Worm (Caenorhabditis elegans): ENCODE results near the gene zipt-2.1.

DNA sequence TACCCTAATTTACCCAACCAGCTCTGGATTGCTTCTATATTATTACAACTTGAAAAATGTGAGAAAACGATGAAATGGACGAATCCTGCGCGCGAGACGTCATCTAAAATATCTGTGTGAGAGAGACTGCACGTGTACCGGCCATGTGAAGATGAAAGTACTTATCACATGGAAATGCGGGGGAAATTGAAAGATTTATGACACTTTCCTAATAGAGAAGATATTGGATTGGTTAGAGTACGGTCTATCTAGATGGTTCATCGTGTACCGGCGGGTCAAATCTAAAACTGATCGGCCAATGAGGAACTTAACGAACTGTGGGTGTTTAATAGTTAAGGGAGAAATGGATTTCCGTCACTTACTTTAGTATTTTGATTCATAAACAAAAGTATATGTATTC is 17.4 kb upstream of the zipt-2.1 start:
- TF ChIP-seq ahr-1 (tag; optimal IDR thresholded peaks at IDR 0.05) (no peak), ref-2 (tag; optimal IDR thresholded peaks at IDR 0.05) (no peak), hlh-6 (tag; optimal IDR thresholded peaks at IDR 0.05) (no peak), Y22D7AL.16 (tag; optimal IDR thresholded peaks at IDR 0.05) (no peak), npax-4 (tag; optimal IDR thresholded peaks at IDR 0.05) (no peak), pqm-1 (tag; optimal IDR thresholded peaks at IDR 0.05) (no peak), ets-4 (tag; optimal IDR thresholded peaks at IDR 0.05) (no peak), tbx-2 (tag; optimal IDR thresholded peaks at IDR 0.05) (no peak), unc-86 (tag; optimal IDR thresholded peaks at IDR 0.05) (no peak), unc-3 (GFP tag; conservative IDR thresholded peaks at IDR 0.05) (no peak), unc-3 (tag; optimal IDR thresholded peaks at IDR 0.05) (no peak), pha-4 (tag; optimal IDR thresholded peaks at IDR 0.05) (no peak), pag-3 (tag; optimal IDR thresholded peaks at IDR 0.05; ENCODE audit: borderline replicate concordance) (no peak), ceh-30 (tag; optimal IDR thresholded peaks at IDR 0.05) (no peak), lin-11 (tag; optimal IDR thresholded peaks at IDR 0.05) (no peak)

All from whole organism, late embryonic.